Worm (Caenorhabditis elegans) whole organism, L1 larva: ENCODE measurements around the gene T24D5.1.

ENCODE experiments used
- C04F5.9 ChIP-seq: sonication (generic microtip); optimal IDR thresholded peaks from 2 replicates; lab custom pipeline; 2016; ENCODE audit warnings: missing genetic modification characterization, missing compliant biosample characterization
- F16B12.6 ChIP-seq: fragments of 150-350 bp; optimal IDR thresholded peaks from 2 replicates; lab custom pipeline; 2014; ENCODE audit warnings: missing biosample characterization, missing genetic modification characterization
- alr-1 ChIP-seq: fragments of 200-800 bp; sonication (Bioruptor generic); optimal IDR thresholded peaks from 2 replicates; lab custom pipeline; 2018; ENCODE audit warnings: borderline replicate concordance, mild to moderate bottlenecking, missing genetic modification characterization, missing compliant biosample characterization
- ama-1 ChIP-seq: fragments of 150-350 bp; optimal IDR thresholded peaks from 2 replicates; lab custom pipeline; 2014
- ceh-82 ChIP-seq, 3 experiments: fragments of 150-350 bp in 1 of 3; sonication (generic microtip) in 2 of 3; optimal IDR thresholded peaks; 2 replicates each; lab custom pipeline; 2014 to 2017; ENCODE audit warnings: missing biosample characterization in 3 of 3, missing genetic modification characterization in 3 of 3
- dsc-1 ChIP-seq: sonication (generic microtip); optimal IDR thresholded peaks from 2 replicates; lab custom pipeline; 2016; ENCODE audit warnings: mild to moderate bottlenecking, missing genetic modification characterization, missing compliant biosample characterization
- efl-1 ChIP-seq, 4 experiments: fragments of 150-350 bp; optimal IDR thresholded peaks in 3 of 4; peaks in 1 of 4; 1 replicate in 1 of 4; 2 replicates in 3 of 4; lab custom pipeline; 2014; ENCODE audit warnings: missing biosample characterization in 2 of 4, missing genetic modification characterization in 2 of 4, missing genetic modification reagents in 2 of 4
- efl-3 ChIP-seq: fragments of 200-800 bp; sonication (Bioruptor generic); optimal IDR thresholded peaks from 2 replicates; lab custom pipeline; 2018; ENCODE audit warnings: mild to moderate bottlenecking, missing genetic modification characterization, missing compliant biosample characterization
- fkh-4 ChIP-seq: sonication (generic microtip); optimal IDR thresholded peaks from 2 replicates; lab custom pipeline; 2016; ENCODE audit warnings: missing compliant biosample characterization, missing genetic modification characterization, borderline replicate concordance
- fkh-8 ChIP-seq: sonication (generic microtip); optimal IDR thresholded peaks from 2 replicates; lab custom pipeline; 2016; ENCODE audit warnings: mild to moderate bottlenecking, missing genetic modification characterization, missing compliant biosample characterization
- grh-1 ChIP-seq: fragments of 200-800 bp; sonication (Bioruptor generic); IDR thresholded peaks from 2 replicates; pipeline ENCODE4 v1.3.6; 2022; ENCODE audit warnings: missing genetic modification reagents, missing genetic modification characterization, missing compliant biosample characterization
- hlh-17 ChIP-seq: fragments of 200-800 bp; sonication (Bioruptor generic); optimal IDR thresholded peaks from 2 replicates; lab custom pipeline; 2018; ENCODE audit warnings: missing genetic modification characterization, mild to moderate bottlenecking, missing compliant biosample characterization, moderate library complexity, borderline replicate concordance
- hlh-4 ChIP-seq: sonication (generic microtip); optimal IDR thresholded peaks from 2 replicates; lab custom pipeline; 2016; ENCODE audit warnings: mild to moderate bottlenecking, missing genetic modification characterization, missing compliant biosample characterization
- hpl-2 ChIP-seq: fragments of 150-350 bp; optimal IDR thresholded peaks from 2 replicates; lab custom pipeline; 2014; ENCODE audit warnings: missing biosample characterization, missing genetic modification reagents, missing genetic modification characterization
- jun-1 ChIP-seq: fragments of 150-350 bp; optimal IDR thresholded peaks from 2 replicates; lab custom pipeline; 2014; ENCODE audit warnings: missing biosample characterization, missing genetic modification reagents, missing genetic modification characterization
- lin-14 ChIP-seq: fragments of 200-800 bp; sonication (Bioruptor generic); optimal IDR thresholded peaks from 2 replicates; lab custom pipeline; 2018; ENCODE audit warnings: mild to moderate bottlenecking, missing genetic modification characterization, moderate library complexity, missing compliant biosample characterization
- mab-9 ChIP-seq: fragments of 200-800 bp; sonication (Bioruptor generic); IDR thresholded peaks from 2 replicates; pipeline ENCODE4 v1.3.6; 2022; ENCODE audit warnings: missing genetic modification reagents, missing genetic modification characterization, missing compliant biosample characterization
- mdl-1 ChIP-seq, 2 experiments: fragments of 150-350 bp; optimal IDR thresholded peaks; 2 replicates each; lab custom pipeline; 2014 to 2017; ENCODE audit warnings: missing biosample characterization in 2 of 2, missing genetic modification characterization in 2 of 2, inconsistent platforms in 1 of 2
- mef-2 ChIP-seq: fragments of 150-350 bp; optimal IDR thresholded peaks from 2 replicates; lab custom pipeline; 2014; ENCODE audit warnings: missing biosample characterization, missing genetic modification characterization
- nhr-12 ChIP-seq: sonication (generic microtip); optimal IDR thresholded peaks from 2 replicates; lab custom pipeline; 2017; ENCODE audit warnings: missing biosample characterization, missing genetic modification characterization
- nhr-19 ChIP-seq: fragments of 200-800 bp; sonication (Bioruptor generic); conservative IDR thresholded peaks from 2 replicates; pipeline ENCODE4 v1.3.6; 2022; ENCODE audit warnings: missing genetic modification characterization, missing compliant biosample characterization
- nhr-28 ChIP-seq: fragments of 150-350 bp; optimal IDR thresholded peaks from 2 replicates; lab custom pipeline; 2014; ENCODE audit warnings: missing biosample characterization, missing genetic modification characterization
- nhr-47 ChIP-seq: sonication (generic microtip); optimal IDR thresholded peaks from 2 replicates; lab custom pipeline; 2016; ENCODE audit warnings: mild to moderate bottlenecking, missing genetic modification characterization, moderate library complexity, missing compliant biosample characterization
- nhr-71 ChIP-seq: sonication (generic microtip); optimal IDR thresholded peaks from 2 replicates; lab custom pipeline; 2016; ENCODE audit warnings: mild to moderate bottlenecking, missing genetic modification characterization, moderate library complexity, missing compliant biosample characterization
- nhr-76 ChIP-seq: sonication (generic microtip); optimal IDR thresholded peaks from 2 replicates; lab custom pipeline; 2017; ENCODE audit warnings: missing biosample characterization, missing genetic modification characterization
- nhr-77 ChIP-seq: fragments of 150-350 bp; optimal IDR thresholded peaks from 2 replicates; lab custom pipeline; 2014; ENCODE audit warnings: missing biosample characterization, missing genetic modification characterization
- nhr-84 ChIP-seq: sonication (generic microtip); optimal IDR thresholded peaks from 2 replicates; lab custom pipeline; 2017; ENCODE audit warnings: missing biosample characterization, missing genetic modification characterization
- pax-3 ChIP-seq: fragments of 200-800 bp; sonication (Bioruptor generic); optimal IDR thresholded peaks from 2 replicates; lab custom pipeline; 2018; ENCODE audit warnings: mild to moderate bottlenecking, missing genetic modification characterization, moderate library complexity, missing compliant biosample characterization
- rnt-1 ChIP-seq: sonication (generic microtip); optimal IDR thresholded peaks from 2 replicates; lab custom pipeline; 2016; ENCODE audit warnings: mild to moderate bottlenecking, missing genetic modification characterization, moderate library complexity, missing compliant biosample characterization
- snpc-4 ChIP-seq: fragments of 150-350 bp; optimal IDR thresholded peaks from 2 replicates; lab custom pipeline; 2014; ENCODE audit warnings: missing biosample characterization, missing genetic modification characterization
- snu-23 ChIP-seq: sonication (generic microtip); optimal IDR thresholded peaks from 2 replicates; lab custom pipeline; 2016; ENCODE audit warnings: missing genetic modification characterization, missing compliant biosample characterization
- sptf-1 ChIP-seq: fragments of 150-350 bp; optimal IDR thresholded peaks from 2 replicates; lab custom pipeline; 2014; ENCODE audit warnings: missing biosample characterization, missing genetic modification characterization
- sup-37 ChIP-seq: fragments of 200-800 bp; sonication (Bioruptor generic); optimal IDR thresholded peaks from 2 replicates; lab custom pipeline; 2018; ENCODE audit warnings: mild to moderate bottlenecking, missing genetic modification characterization, missing compliant biosample characterization
- unc-30 ChIP-seq: sonication (generic microtip); optimal IDR thresholded peaks from 2 replicates; lab custom pipeline; 2017; ENCODE audit warnings: missing biosample characterization, missing genetic modification characterization
- unc-86 ChIP-seq: sonication (generic microtip); optimal IDR thresholded peaks from 2 replicates; lab custom pipeline; 2016; ENCODE audit warnings: missing genetic modification characterization, missing compliant biosample characterization
- vab-15 ChIP-seq: sonication (generic microtip); optimal IDR thresholded peaks from 2 replicates; lab custom pipeline; 2017; ENCODE audit warnings: missing genotype, mild to moderate bottlenecking, missing genetic modification characterization, missing compliant biosample characterization
- zag-1 ChIP-seq: fragments of 150-350 bp; optimal IDR thresholded peaks from 2 replicates; lab custom pipeline; 2014; ENCODE audit warnings: missing biosample characterization, missing genetic modification characterization
- ztf-11 ChIP-seq, 2 experiments: sonication (generic microtip); optimal IDR thresholded peaks; 2 replicates each; lab custom pipeline; 2016 to 2017; ENCODE audit warnings: missing genetic modification characterization in 2 of 2, missing biosample characterization in 1 of 2, missing compliant biosample characterization in 1 of 2
- ztf-4 ChIP-seq: fragments of 150-350 bp; optimal IDR thresholded peaks from 2 replicates; lab custom pipeline; 2014; ENCODE audit warnings: missing biosample characterization, missing genetic modification characterization

Gene T24D5.1

ce11 chrX:12534476-12534875 is 40.1 kb upstream of the T24D5.1 start:
- no peak for TF ChIP-seq jun-1 (tag; lab: Kevin White, UChicago)
- no peak for TF ChIP-seq rnt-1 (tag; lab: Kevin White, UChicago)
- TF ChIP-seq unc-30 (tag; lab: Kevin White, UChicago): no peak
- peak; percentile 70 for TF ChIP-seq unc-86
- TF ChIP-seq lin-14 (GFP tag; lab: Kevin White, UChicago): peak; percentile 13
- no peak for TF ChIP-seq efl-3 (GFP tag; lab: Kevin White, UChicago)
- no peak for TF ChIP-seq mab-9 (GFP tag; lab: Robert Waterston, UW)
- no peak for TF ChIP-seq alr-1 (tag; lab: Kevin White, UChicago)
- no peak for TF ChIP-seq nhr-76 (tag; lab: Kevin White, UChicago)
- TF ChIP-seq sptf-1: no peak
- no peak for TF ChIP-seq ztf-4
- no peak for TF ChIP-seq ceh-82 (tag; optimal IDR thresholded peaks at IDR 0.05; lab: Kevin White, UChicago)
- no peak for TF ChIP-seq zag-1 (tag; lab: Kevin White, UChicago)
- no peak for TF ChIP-seq hlh-4 (tag; lab: Kevin White, UChicago)
- TF ChIP-seq nhr-19 (GFP tag; lab: Robert Waterston, UW): no peak
- TF ChIP-seq mef-2 (tag; lab: Kevin White, UChicago): no peak
- no peak for TF ChIP-seq fkh-4 (tag; lab: Kevin White, UChicago)

- TF ChIP-seq mef-2 (tag; lab: Kevin White, UChicago) (no peak), nhr-77 (tag; lab: Kevin White, UChicago) (no peak), mdl-1 (tag; optimal IDR thresholded peaks at IDR 0.05; lab: Kevin White, UChicago) (no peak), nhr-71 (tag; lab: Kevin White, UChicago) (no peak), F16B12.6 (no peak), nhr-28 (tag; lab: Kevin White, UChicago) (no peak), ama-1 (lab: Kevin White, UChicago) (no peak), mab-9 (GFP tag; lab: Robert Waterston, UW) (no peak), ceh-82 (tag; optimal IDR thresholded peaks at IDR 0.05; lab: Kevin White, UChicago) (no peak)
Observed at ce11 chrX:12538794-12539193, 35.8 kb upstream of the T24D5.1 start.

DNA sequence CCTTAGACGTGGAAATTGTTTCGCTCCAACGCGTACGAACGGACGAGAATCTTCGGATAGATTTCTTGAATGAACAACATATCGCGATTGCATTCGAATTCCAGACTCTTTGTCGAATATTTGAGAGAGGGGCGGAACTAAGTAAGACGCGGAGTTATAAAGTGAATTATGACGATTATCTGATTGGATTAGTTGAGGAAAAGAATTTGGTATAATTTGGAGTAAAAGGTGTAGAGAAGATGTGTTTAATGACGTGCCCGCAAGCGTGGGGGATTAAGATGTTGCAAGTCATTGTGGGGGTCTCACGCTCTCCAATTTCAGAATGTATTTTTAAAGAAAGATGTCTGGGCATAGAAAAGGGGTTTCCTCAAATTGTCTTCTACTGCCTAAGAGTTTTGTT is 29.5 kb upstream of the T24D5.1 start:
- TF ChIP-seq fkh-8 (tag; lab: Kevin White, UChicago): peak; percentile 52
- no peak for TF ChIP-seq grh-1 (GFP tag; lab: Robert Waterston, UW)
- TF ChIP-seq nhr-12 (tag; lab: Kevin White, UChicago): no peak
- peak; percentile 50 for TF ChIP-seq nhr-47
- TF ChIP-seq hlh-17 (GFP tag; lab: Kevin White, UChicago): no peak
- no peak for TF ChIP-seq C04F5.9 (tag; lab: Kevin White, UChicago)
- TF ChIP-seq ztf-4: no peak
- no peak for TF ChIP-seq zag-1 (tag; lab: Kevin White, UChicago)
- peak; percentile 94 for TF ChIP-seq dsc-1 (tag; lab: Kevin White, UChicago)
- no peak for TF ChIP-seq ztf-11 (tag; optimal IDR thresholded peaks at IDR 0.05; lab: Kevin White, UChicago)
- TF ChIP-seq pax-3 (tag; lab: Kevin White, UChicago): peak; percentile 50
- TF ChIP-seq sup-37 (GFP tag; lab: Kevin White, UChicago): no peak
- TF ChIP-seq hpl-2 (GFP tag; lab: Kevin White, UChicago): no peak
- no peak for TF ChIP-seq vab-15 (tag; lab: Kevin White, UChicago)
- no peak for TF ChIP-seq efl-1 (optimal IDR thresholded peaks at IDR 0.05; lab: Kevin White, UChicago)
- TF ChIP-seq efl-1 (GFP tag; optimal IDR thresholded peaks at IDR 0.05 in 1 of 2; lab: Kevin White, UChicago): no peak
- TF ChIP-seq snu-23: no peak
- no peak for TF ChIP-seq snpc-4 (tag; lab: Kevin White, UChicago)
- no peak for TF ChIP-seq nhr-84
